Fruit fly (Drosophila melanogaster) whole organism, wandering third instar larva: ENCODE results near the gene CG34281.

Experiments used
- Dfd ChIP-seq: fragments of >200 bp; optimal IDR thresholded peaks from 2 replicates; lab custom pipeline; 2017; ENCODE audit warnings: missing biosample characterization, missing genetic modification characterization
- Vsx2 ChIP-seq: fragments of 200-300, 225-300 bp; sonication (Bioruptor generic); optimal IDR thresholded peaks from 2 replicates; lab custom pipeline; 2018; ENCODE audit warnings: missing biosample characterization, missing genetic modification characterization; ENCODE audit not compliant: partially characterized antibody
- psq ChIP-seq: fragments of 200-800 bp; sonication (Bioruptor generic); optimal IDR thresholded peaks from 3 replicates; lab custom pipeline; 2017; ENCODE audit warnings: missing biosample characterization, mild to moderate bottlenecking, missing genetic modification characterization, moderate library complexity
- usp ChIP-seq: fragments of >200 bp; optimal IDR thresholded peaks from 2 replicates; lab custom pipeline; 2017; ENCODE audit warnings: missing biosample characterization, missing genetic modification characterization

dm6 chr3R:17611836-17612235 is 851 bp upstream of the CG34281 start:
- TF ChIP-seq Vsx2 (GFP tag; lab: Kevin White, UChicago), result no peak
- no peak for TF ChIP-seq Dfd
- TF ChIP-seq usp, result no peak
- TF ChIP-seq psq (GFP tag; lab: Kevin White, UChicago), result no peak
